Worm (Caenorhabditis elegans) whole organism, L3 larva: ENCODE results near the gene T06E8.2.

Experiments used
- aly-2 ChIP-seq: fragments of 150-350 bp; optimal IDR thresholded peaks from 2 replicates; lab custom pipeline; 2014; ENCODE audit warnings: missing biosample characterization, missing genetic modification characterization
- elt-3 ChIP-seq, 3 experiments: fragments of 150-350 bp in 1 of 3; sonication (generic microtip) in 2 of 3; optimal IDR thresholded peaks; 2 replicates in 2 of 3; 4 replicates in 1 of 3; lab custom pipeline; 2014 to 2017; ENCODE audit warnings: missing biosample characterization in 3 of 3, missing genetic modification characterization in 3 of 3
- lin-39 ChIP-seq: fragments of 150-350 bp; optimal IDR thresholded peaks from 2 replicates; lab custom pipeline; 2018; ENCODE audit warnings: missing biosample characterization, missing genetic modification reagents, missing genetic modification characterization
- snpc-4 ChIP-seq: fragments of 150-350 bp; optimal IDR thresholded peaks from 2 replicates; lab custom pipeline; 2014; ENCODE audit warnings: missing biosample characterization, missing genetic modification characterization

DNA sequence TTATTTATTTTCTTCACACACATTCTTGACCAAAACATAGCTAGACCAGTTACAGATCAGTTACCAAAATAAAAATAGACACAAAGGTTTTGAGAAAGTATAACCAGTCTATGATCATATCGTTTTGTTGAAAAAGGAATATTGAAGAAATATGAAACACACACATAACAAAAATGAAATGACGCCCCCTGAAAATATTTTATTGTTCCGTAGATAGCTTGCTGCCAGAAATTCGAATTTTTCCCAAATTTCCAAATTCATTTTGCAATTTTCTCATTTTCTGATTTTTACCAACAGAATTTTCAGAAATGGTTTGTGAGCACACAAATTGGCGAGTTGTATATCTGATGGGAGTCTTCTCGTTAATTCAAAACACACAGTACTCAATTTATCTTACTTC, 39.2 kb upstream of the T06E8.2 start, which contains the start of gene F57A8.7:
- TF ChIP-seq aly-2 (tag; lab: Kevin White, UChicago) (no peak), snpc-4 (no peak), lin-39 (tag; lab: Kevin White, UChicago) (no peak), elt-3 (tag; optimal IDR thresholded peaks at IDR 0.05; lab: Kevin White, UChicago) (no peak)
